Fruit fly (Drosophila melanogaster): Measurements from ENCODE around the gene CG32055.

- TF ChIP-seq ttk (optimal IDR thresholded peaks at IDR 0.05) = no peak
- TF ChIP-seq psq (optimal IDR thresholded peaks at IDR 0.05) = no peak
- TF ChIP-seq insv (optimal IDR thresholded peaks at IDR 0.05) = no peak
These were observed 14.1 kb downstream of the CG32055 start for dm6 chr3L:10205823-10206222.
